Fruit fly (Drosophila melanogaster) whole organism, prepupa: ENCODE results near the gene CG12729.
A peak's percentile ranks its signal among the peaks of the same experiment; 100 is the strongest.

Experiments used
- CG10631 ChIP-seq: fragments of 200-800 bp; sonication (Bioruptor generic); optimal IDR thresholded peaks from 2 replicates; lab custom pipeline; 2016; ENCODE audit warnings: missing biosample characterization, missing genetic modification characterization
- CG10669 ChIP-seq: fragments of 200-800 bp; sonication (Bioruptor generic); optimal IDR thresholded peaks from 3 replicates; lab custom pipeline; 2018; ENCODE audit warnings: missing biosample characterization, mild to moderate bottlenecking, missing genetic modification characterization, moderate library complexity
- CG11294 ChIP-seq: fragments of 200-800 bp; sonication (Bioruptor generic); IDR thresholded peaks from 2 replicates; pipeline ENCODE4 v1.3.6; 2022; ENCODE audit warnings: missing biosample characterization, missing genetic modification characterization
- CG11902 ChIP-seq: fragments of 200-800 bp; sonication (Bioruptor generic); optimal IDR thresholded peaks from 3 replicates; lab custom pipeline; 2016; ENCODE audit warnings: missing biosample characterization, missing genetic modification characterization
- CG15336 ChIP-seq: fragments of 200-800 bp; sonication (Bioruptor generic); IDR thresholded peaks from 2 replicates; pipeline ENCODE4 v1.3.6; 2022; ENCODE audit warnings: missing biosample characterization, missing genetic modification characterization
- CG1621 ChIP-seq: fragments of 200-800 bp; sonication (Bioruptor generic); optimal IDR thresholded peaks from 3 replicates; lab custom pipeline; 2018; ENCODE audit warnings: missing biosample characterization, mild to moderate bottlenecking, missing genetic modification characterization
- CG16779 ChIP-seq: fragments of 200-800 bp; sonication (Bioruptor generic); optimal IDR thresholded peaks from 3 replicates; lab custom pipeline; 2017; ENCODE audit warnings: missing biosample characterization, mild to moderate bottlenecking, missing genetic modification characterization
- CG32006 ChIP-seq: fragments of 200-800 bp; sonication (Bioruptor generic); optimal IDR thresholded peaks from 3 replicates; lab custom pipeline; 2017; ENCODE audit warnings: missing biosample characterization, mild to moderate bottlenecking, missing genetic modification characterization
- CG3919 ChIP-seq: fragments of 200-800 bp; sonication (Bioruptor generic); optimal IDR thresholded peaks from 3 replicates; lab custom pipeline; 2016; ENCODE audit warnings: missing biosample characterization, missing genetic modification characterization
- CG4318 ChIP-seq: fragments of 200-800 bp; sonication (Bioruptor generic); optimal IDR thresholded peaks from 3 replicates; lab custom pipeline; 2017; ENCODE audit warnings: missing biosample characterization, mild to moderate bottlenecking, missing genetic modification characterization
- CG6163 ChIP-seq: fragments of 200-800 bp; sonication (Bioruptor generic); IDR thresholded peaks from 3 replicates; pipeline ENCODE4 v1.3.6; 2022; ENCODE audit warnings: missing biosample characterization, missing genetic modification characterization
- CG6854 ChIP-seq: fragments of 200-800 bp; sonication (Bioruptor generic); optimal IDR thresholded peaks from 2 replicates; lab custom pipeline; 2017; ENCODE audit warnings: missing biosample characterization, mild to moderate bottlenecking, missing genetic modification characterization
- CG7368 ChIP-seq: fragments of 200-800 bp; sonication (Bioruptor generic); optimal IDR thresholded peaks from 3 replicates; lab custom pipeline; 2016; ENCODE audit warnings: missing biosample characterization, missing genetic modification characterization
- CG8119 ChIP-seq: fragments of 200-800 bp; sonication (Bioruptor generic); IDR thresholded peaks from 3 replicates; pipeline ENCODE4 v1.3.6; 2022; ENCODE audit warnings: missing biosample characterization, missing genetic modification characterization
- CG8319 ChIP-seq: fragments of 200-800 bp; sonication (Bioruptor generic); optimal IDR thresholded peaks from 3 replicates; lab custom pipeline; 2016; ENCODE audit warnings: missing biosample characterization, missing genetic modification characterization
- CG8632 ChIP-seq: fragments of 200-800 bp; sonication (Bioruptor generic); optimal IDR thresholded peaks from 3 replicates; lab custom pipeline; 2016; ENCODE audit warnings: missing biosample characterization, missing genetic modification characterization
- CG9139 ChIP-seq: fragments of 200-800 bp; sonication (Bioruptor generic); optimal IDR thresholded peaks from 3 replicates; lab custom pipeline; 2017; ENCODE audit warnings: missing biosample characterization, mild to moderate bottlenecking, missing genetic modification characterization
- Eip75B ChIP-seq: fragments of 200-800 bp; sonication (Bioruptor generic); optimal IDR thresholded peaks from 3 replicates; lab custom pipeline; 2016; ENCODE audit warnings: missing biosample characterization, missing genetic modification characterization
- Eip78C ChIP-seq: fragments of 200-800 bp; sonication (Bioruptor generic); peaks from one replicate; lab custom pipeline; 2016; ENCODE audit warnings: missing biosample characterization, missing genetic modification characterization
- Eip93F ChIP-seq: fragments of 200-800 bp; sonication (Bioruptor generic); optimal IDR thresholded peaks from 2 replicates; lab custom pipeline; 2016; ENCODE audit warnings: missing biosample characterization, mild to moderate bottlenecking, missing genetic modification characterization
- Ets21C ChIP-seq: fragments of 200-800 bp; sonication (Bioruptor generic); optimal IDR thresholded peaks from 3 replicates; lab custom pipeline; 2016; ENCODE audit warnings: missing biosample characterization, missing genetic modification characterization
- Ets96B ChIP-seq: fragments of 200-800 bp; optimal IDR thresholded peaks from 2 replicates; lab custom pipeline; 2019; ENCODE audit warnings: missing biosample characterization, mild to moderate bottlenecking, missing genetic modification characterization, moderate library complexity
- Gug ChIP-seq: fragments of 200-800 bp; sonication (Bioruptor generic); IDR thresholded peaks from 2 replicates; pipeline ENCODE4 v1.3.6; 2022; ENCODE audit warnings: missing biosample characterization, missing genetic modification characterization
- Hr38 ChIP-seq: sonication (Bioruptor generic); optimal IDR thresholded peaks from 2 replicates; lab custom pipeline; 2016; ENCODE audit warnings: missing biosample characterization, missing genetic modification characterization
- Hr39 ChIP-seq: fragments of 200-800 bp; sonication (Bioruptor generic); optimal IDR thresholded peaks from 2 replicates; lab custom pipeline; 2016; ENCODE audit warnings: missing biosample characterization, missing genetic modification characterization
- Hr4 ChIP-seq: fragments of 200-800 bp; sonication (Bioruptor generic); optimal IDR thresholded peaks from 3 replicates; lab custom pipeline; 2016; ENCODE audit warnings: missing biosample characterization, missing genetic modification characterization
- Met ChIP-seq: fragments of 200-800 bp; sonication (Bioruptor generic); optimal IDR thresholded peaks from 3 replicates; lab custom pipeline; 2016; ENCODE audit warnings: missing biosample characterization, missing genetic modification characterization
- OdsH ChIP-seq: fragments of 200-800 bp; sonication (Bioruptor generic); optimal IDR thresholded peaks from 3 replicates; lab custom pipeline; 2016; ENCODE audit warnings: missing biosample characterization, missing genetic modification characterization
- Smox ChIP-seq: fragments of 200-800 bp; sonication (Bioruptor generic); optimal IDR thresholded peaks from 3 replicates; lab custom pipeline; 2016; ENCODE audit warnings: missing biosample characterization, missing genetic modification characterization
- Sox14 ChIP-seq: fragments of 200-800 bp; sonication (Bioruptor generic); optimal IDR thresholded peaks from 3 replicates; lab custom pipeline; 2016; ENCODE audit warnings: missing biosample characterization, missing genetic modification characterization
- Sox15 ChIP-seq: fragments of 200-800 bp; sonication (Bioruptor generic); optimal IDR thresholded peaks from 3 replicates; lab custom pipeline; 2016; ENCODE audit warnings: missing biosample characterization, missing genetic modification characterization
- achi ChIP-seq: fragments of 200-800 bp; sonication (Bioruptor generic); optimal IDR thresholded peaks from 3 replicates; lab custom pipeline; 2016; ENCODE audit warnings: missing biosample characterization, missing genetic modification characterization
- dsx ChIP-seq: fragments of 200-800 bp; optimal IDR thresholded peaks from 3 replicates; lab custom pipeline; 2019; ENCODE audit warnings: missing biosample characterization, mild to moderate bottlenecking, missing genetic modification characterization, moderate library complexity; ENCODE audit not compliant: poor library complexity, severe bottlenecking
- eg ChIP-seq: fragments of 200-800 bp; sonication (Bioruptor generic); IDR thresholded peaks from 3 replicates; pipeline ENCODE4 v1.3.6; 2022; ENCODE audit warnings: missing biosample characterization, missing genetic modification characterization
- esn ChIP-seq: fragments of 200-800 bp; sonication (Bioruptor generic); optimal IDR thresholded peaks from 2 replicates; lab custom pipeline; 2016; ENCODE audit warnings: missing biosample characterization, mild to moderate bottlenecking, missing genetic modification characterization, moderate library complexity
- fd59A ChIP-seq: fragments of 200-800 bp; sonication (Bioruptor generic); optimal IDR thresholded peaks from 2 replicates; lab custom pipeline; 2017; ENCODE audit warnings: missing biosample characterization, mild to moderate bottlenecking, missing genetic modification characterization, missing genetic modification reagents
- fd85E ChIP-seq: fragments of 200-800 bp; sonication (Bioruptor generic); optimal IDR thresholded peaks from 3 replicates; lab custom pipeline; 2016; ENCODE audit warnings: missing biosample characterization, missing genetic modification characterization
- pdm3 ChIP-seq: fragments of 200-800 bp; sonication (Bioruptor generic); optimal IDR thresholded peaks from 3 replicates; lab custom pipeline; 2016; ENCODE audit warnings: missing biosample characterization, missing genetic modification characterization
- ss ChIP-seq, 2 experiments: fragments of 200-800 bp; sonication (Bioruptor generic); optimal IDR thresholded peaks; 2 replicates in 1 of 2; 3 replicates in 1 of 2; lab custom pipeline; 2017 to 2018; ENCODE audit warnings: mild to moderate bottlenecking in 2 of 2, missing biosample characterization in 2 of 2, missing genetic modification characterization in 2 of 2, moderate library complexity in 1 of 2
- svp ChIP-seq: fragments of 200-800 bp; sonication (Bioruptor generic); peaks from one replicate; lab custom pipeline; 2016; ENCODE audit warnings: missing biosample characterization, missing genetic modification characterization
- topi ChIP-seq: fragments of 200-800 bp; sonication (Bioruptor generic); optimal IDR thresholded peaks from 3 replicates; lab custom pipeline; 2016; ENCODE audit warnings: missing biosample characterization, missing genetic modification characterization
- vri ChIP-seq: fragments of 200-800 bp; sonication (Bioruptor generic); optimal IDR thresholded peaks from 3 replicates; lab custom pipeline; 2016; ENCODE audit warnings: missing biosample characterization, mild to moderate bottlenecking, missing genetic modification characterization

Gene CG12729

dm6 chrX:5884294-5884693 is 39.2 kb downstream of the CG12729 start:
- TF ChIP-seq topi = no peak
- TF ChIP-seq vri (GFP tag; lab: Kevin White, UChicago) = peak; percentile 81

- no peak for TF ChIP-seq Sox14 (GFP tag; lab: Kevin White, UChicago)
- no peak for TF ChIP-seq CG9139 (GFP tag; lab: Kevin White, UChicago)
- no peak for TF ChIP-seq Smox (GFP tag; lab: Kevin White, UChicago)
- no peak for TF ChIP-seq CG11294 (GFP tag; lab: Robert Waterston, UW)
- TF ChIP-seq fd85E (GFP tag; lab: Kevin White, UChicago) = no peak
- no peak for TF ChIP-seq Met (GFP tag; lab: Kevin White, UChicago)
- no peak for TF ChIP-seq CG11902 (GFP tag; lab: Kevin White, UChicago)
- TF ChIP-seq fd59A (GFP tag; lab: Kevin White, UChicago) = no peak
- TF ChIP-seq esn = no peak
- no peak for TF ChIP-seq eg (GFP tag; lab: Robert Waterston, UW)
- no peak for TF ChIP-seq CG6854 (GFP tag; lab: Kevin White, UChicago)
These were observed 39.8 kb downstream of the CG12729 start for dm6 chrX:5884887-5885286.

- TF ChIP-seq CG15336 (GFP tag; lab: Robert Waterston, UW) (no peak), CG10669 (GFP tag; lab: Kevin White, UChicago) (no peak), CG3919 (GFP tag; lab: Kevin White, UChicago) (no peak), achi (GFP tag; lab: Kevin White, UChicago) (no peak), CG8319 (no peak), ss (GFP tag; optimal IDR thresholded peaks at IDR 0.05; lab: Kevin White, UChicago) (no peak)
These were observed 40.4 kb downstream of the CG12729 start for dm6 chrX:5885521-5885920.

DNA sequence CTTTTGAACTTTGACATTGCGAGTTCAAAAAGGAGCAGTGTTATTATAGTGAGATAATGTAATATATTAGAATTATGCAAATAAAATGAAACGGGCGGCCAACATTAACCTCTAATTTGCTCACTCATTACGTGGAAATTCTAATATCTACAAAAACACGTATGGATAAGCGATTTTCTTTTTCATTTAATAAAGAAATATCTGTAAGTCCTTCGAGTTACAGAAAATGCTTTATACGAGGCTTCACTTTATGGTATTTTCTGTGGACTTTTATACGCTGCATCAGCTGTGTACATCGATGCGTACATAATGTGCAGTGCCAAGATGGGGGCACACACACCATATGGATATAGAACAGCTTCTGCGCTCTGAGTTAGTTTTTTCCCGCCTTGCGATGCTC is 40.9 kb downstream of the CG12729 start:
- TF ChIP-seq Gug (GFP tag; lab: Robert Waterston, UW) (no peak), CG6163 (no peak), CG10631 (GFP tag; lab: Kevin White, UChicago) (no peak), Ets21C (GFP tag; lab: Kevin White, UChicago) (no peak), CG4318 (GFP tag; lab: Kevin White, UChicago) (no peak), CG32006 (GFP tag; lab: Kevin White, UChicago) (no peak), ss (GFP tag; optimal IDR thresholded peaks at IDR 0.05; lab: Kevin White, UChicago) (peak in 1 of 2 experiments; percentile 23), Smox (GFP tag; lab: Kevin White, UChicago) (no peak), Hr4 (no peak), Met (GFP tag; lab: Kevin White, UChicago) (peak; percentile 14), CG16779 (tag; lab: Kevin White, UChicago) (no peak), eg (GFP tag; lab: Robert Waterston, UW) (no peak), CG10669 (GFP tag; lab: Kevin White, UChicago) (peak; percentile 8), pdm3 (GFP tag; lab: Kevin White, UChicago) (peak; percentile 21), Hr38 (GFP tag; lab: Kevin White, UChicago) (no peak), Sox14 (GFP tag; lab: Kevin White, UChicago) (no peak), CG8319 (no peak), Ets96B (peak; percentile 24), CG8119 (GFP tag; lab: Robert Waterston, UW) (no peak), dsx (no peak), Eip93F (no peak), svp (GFP tag; lab: Kevin White, UChicago) (no peak), Sox15 (GFP tag; lab: Kevin White, UChicago) (no peak), CG8632 (no peak), OdsH (no peak), CG7368 (GFP tag; lab: Kevin White, UChicago) (no peak), Eip78C (peak; percentile 51), Eip75B (GFP tag; lab: Kevin White, UChicago) (no peak), CG11902 (GFP tag; lab: Kevin White, UChicago) (no peak), Hr39 (GFP tag; lab: Kevin White, UChicago) (no peak), CG1621 (tag; lab: Kevin White, UChicago) (no peak)
